Worm (Caenorhabditis elegans) whole organism, late embryonic: ENCODE measurements around the gene Y79H2A.12.

ENCODE experiments used
- ceh-24 ChIP-seq: sonication (generic microtip); optimal IDR thresholded peaks from 2 replicates; lab custom pipeline; 2016; ENCODE audit warnings: mild to moderate bottlenecking, missing genetic modification characterization, missing compliant biosample characterization
- ceh-31 ChIP-seq: sonication (generic microtip); optimal IDR thresholded peaks from 2 replicates; lab custom pipeline; 2016; ENCODE audit warnings: missing genetic modification characterization, missing compliant biosample characterization
- fkh-10 ChIP-seq: fragments of 150-350 bp; optimal IDR thresholded peaks from 2 replicates; lab custom pipeline; 2014; ENCODE audit warnings: missing biosample characterization, missing genetic modification reagents, missing genetic modification characterization
- fkh-6 ChIP-seq: sonication (generic microtip); optimal IDR thresholded peaks from 2 replicates; lab custom pipeline; 2016; ENCODE audit warnings: missing genetic modification characterization, missing compliant biosample characterization
- hlh-30 ChIP-seq: sonication (generic microtip); optimal IDR thresholded peaks from 2 replicates; lab custom pipeline; 2017; ENCODE audit warnings: antibody characterized with exemption, missing genetic modification characterization, missing compliant biosample characterization; ENCODE audit not compliant: insufficient read depth
- pat-9 ChIP-seq: fragments of 200-800 bp; sonication (Bioruptor generic); optimal IDR thresholded peaks from 2 replicates; lab custom pipeline; 2018; ENCODE audit warnings: mild to moderate bottlenecking, missing genetic modification characterization, moderate library complexity, missing compliant biosample characterization
- pha-4 ChIP-seq: fragments of 150-350 bp; optimal IDR thresholded peaks from 2 replicates; lab custom pipeline; 2018; ENCODE audit warnings: missing biosample characterization, missing genetic modification reagents, missing genetic modification characterization

ce11 chrIII:11982474-11982873 is 46.2 kb downstream of the Y79H2A.12 start:
- TF ChIP-seq ceh-24 (tag; lab: Kevin White, UChicago) (no peak), fkh-10 (GFP tag; lab: Kevin White, UChicago) (no peak), fkh-6 (tag; lab: Kevin White, UChicago) (no peak), pat-9 (no peak), ceh-31 (no peak), hlh-30 (no peak), pha-4 (tag; lab: Kevin White, UChicago) (no peak)
